Worm (Caenorhabditis elegans): ENCODE results near the gene T04F8.7.

The T04F8.7 gene

DNA sequence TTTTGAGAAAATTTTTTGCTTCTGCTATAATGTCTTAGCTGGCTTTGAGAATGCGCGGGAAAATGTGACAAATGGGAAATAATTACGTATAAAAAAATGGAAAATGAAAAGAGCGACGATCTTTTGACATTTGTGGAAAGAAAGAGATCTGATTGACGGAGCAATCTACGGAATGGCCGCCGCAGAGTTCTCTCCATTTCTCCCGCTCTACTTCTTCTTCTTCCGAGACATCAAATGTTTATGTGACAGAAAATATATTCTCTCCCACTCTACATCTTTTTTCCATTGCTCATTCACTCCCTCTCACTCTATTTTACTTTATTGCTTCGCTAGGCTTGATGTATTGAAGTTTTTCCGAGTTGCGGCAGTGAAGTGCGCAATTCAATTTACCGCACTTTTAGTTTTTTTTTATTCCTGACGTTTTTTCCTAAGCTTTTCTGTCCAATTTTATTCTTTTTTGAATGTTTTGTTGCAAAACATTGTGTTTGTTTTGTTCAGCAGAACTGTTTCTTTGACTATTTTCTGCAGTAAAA lies 40.3 kb downstream of the T04F8.7 start:
- TF ChIP-seq hlh-13 (GFP tag; optimal IDR thresholded peaks at IDR 0.05) (no peak), unc-3 (GFP tag; conservative IDR thresholded peaks at IDR 0.05) (no peak), unc-3 (tag; optimal IDR thresholded peaks at IDR 0.05) (no peak), ceh-2 (tag; optimal IDR thresholded peaks at IDR 0.05) (no peak), pha-2 (tag; optimal IDR thresholded peaks at IDR 0.05) (no peak), zip-5 (tag; optimal IDR thresholded peaks at IDR 0.05) (no peak), unc-42 (tag; optimal IDR thresholded peaks at IDR 0.05) (peak; percentile 84), eyg-1 (tag; optimal IDR thresholded peaks at IDR 0.05) (no peak), ceh-14 (tag; optimal IDR thresholded peaks at IDR 0.05) (peak; percentile 1), K02D7.2 (tag; optimal IDR thresholded peaks at IDR 0.05) (no peak), nhr-11 (tag; optimal IDR thresholded peaks at IDR 0.05) (no peak), ahr-1 (tag; optimal IDR thresholded peaks at IDR 0.05) (no peak), pat-9 (tag; optimal IDR thresholded peaks at IDR 0.05) (no peak), elt-2 (tag; optimal IDR thresholded peaks at IDR 0.05) (no peak)

DNA sequence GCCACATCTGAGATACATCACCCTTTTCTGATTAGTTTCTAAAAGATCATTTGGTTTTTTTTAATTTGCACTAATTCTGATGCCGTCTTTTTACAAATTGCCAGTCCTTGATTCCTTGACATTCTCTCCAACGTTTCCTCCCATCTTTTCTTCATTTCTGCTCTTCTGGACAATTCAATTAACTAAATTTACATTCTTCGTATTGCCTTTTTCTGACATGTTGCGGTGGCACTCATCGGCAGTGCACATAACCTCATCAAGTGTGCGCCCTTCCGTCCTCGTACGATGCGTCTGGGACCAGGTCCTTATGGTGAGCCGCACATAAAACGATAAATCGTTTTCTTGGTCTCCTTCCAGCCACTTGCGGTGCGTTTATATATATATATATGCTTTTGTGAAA lies 41.8 kb downstream of the T04F8.7 start:
- TF ChIP-seq ceh-14 (tag; optimal IDR thresholded peaks at IDR 0.05) = peak; percentile 2
- TF ChIP-seq unc-42 (tag; optimal IDR thresholded peaks at IDR 0.05) = peak; percentile 90
- TF ChIP-seq ceh-31 (tag; optimal IDR thresholded peaks at IDR 0.05) = peak; percentile 30
- no peak for TF ChIP-seq gmeb-2 (tag; optimal IDR thresholded peaks at IDR 0.05)

DNA sequence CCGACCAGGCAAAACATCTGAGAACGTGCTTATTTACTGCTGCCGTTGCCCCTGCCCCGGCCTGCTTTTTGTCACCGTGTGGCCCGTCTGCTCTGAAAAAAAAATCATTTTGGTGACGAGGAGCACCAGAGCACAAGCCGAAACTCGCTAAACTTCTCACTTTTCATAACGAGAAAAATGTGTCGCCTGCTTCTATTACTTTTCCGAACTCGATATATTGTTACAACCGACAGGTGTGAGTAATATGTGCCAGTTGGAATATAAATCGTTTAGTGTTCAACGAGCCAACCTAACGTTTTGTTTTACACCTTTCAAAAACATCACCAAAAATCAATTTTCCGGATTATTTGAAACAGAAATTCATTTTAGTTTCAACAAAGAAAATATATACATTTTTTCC lies 43.1 kb downstream of the T04F8.7 start:
- TF ChIP-seq ceh-2 (tag; optimal IDR thresholded peaks at IDR 0.05) (no peak), pag-3 (tag; optimal IDR thresholded peaks at IDR 0.05; ENCODE audit: borderline replicate concordance) (no peak), fkh-10 (GFP tag; optimal IDR thresholded peaks at IDR 0.05) (no peak), dmd-4 (tag; optimal IDR thresholded peaks at IDR 0.05; ENCODE audit: borderline replicate concordance) (no peak), pha-4 (tag; optimal IDR thresholded peaks at IDR 0.05) (no peak), nfya-1 (tag; optimal IDR thresholded peaks at IDR 0.05) (no peak), pha-2 (tag; optimal IDR thresholded peaks at IDR 0.05) (no peak), elt-2 (tag; optimal IDR thresholded peaks at IDR 0.05) (no peak), ceh-22 (tag; optimal IDR thresholded peaks at IDR 0.05) (no peak)

DNA sequence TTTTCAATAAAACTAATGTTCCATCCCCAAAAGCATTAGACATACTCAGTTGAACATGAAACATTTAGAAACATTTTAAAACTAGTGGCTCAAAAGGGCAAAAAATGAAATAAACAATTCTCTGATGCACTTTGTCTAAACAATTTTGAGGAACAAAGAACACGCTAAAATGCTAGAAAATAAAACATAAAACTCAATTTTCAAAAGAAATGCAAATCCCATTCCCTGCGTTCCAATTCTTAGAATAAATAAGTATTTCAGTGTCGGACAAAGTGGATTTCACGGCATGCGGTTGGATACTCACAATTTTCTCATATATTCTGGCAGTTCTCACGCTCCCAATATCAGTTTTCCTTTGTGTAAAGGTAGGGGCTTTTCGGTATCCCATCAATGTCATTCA lies 47.5 kb downstream of the T04F8.7 start:
- no peak for TF ChIP-seq nhr-232 (tag; optimal IDR thresholded peaks at IDR 0.05)
- TF ChIP-seq ceh-19 (GFP tag; optimal IDR thresholded peaks at IDR 0.05) = no peak
- no peak for TF ChIP-seq Y22D7AL.16 (tag; optimal IDR thresholded peaks at IDR 0.05)
- no peak for TF ChIP-seq unc-55 (GFP tag; optimal IDR thresholded peaks at IDR 0.05)
- TF ChIP-seq C38D4.7 (GFP tag; optimal IDR thresholded peaks at IDR 0.05) = no peak
- no peak for TF ChIP-seq mec-3 (tag; optimal IDR thresholded peaks at IDR 0.05; ENCODE audit: borderline replicate concordance)
- no peak for TF ChIP-seq pha-4 (tag; optimal IDR thresholded peaks at IDR 0.05)
- TF ChIP-seq dve-1 (tag; optimal IDR thresholded peaks at IDR 0.05) = no peak
- no peak for TF ChIP-seq pha-2 (tag; optimal IDR thresholded peaks at IDR 0.05)
- TF ChIP-seq nhr-11 (tag; optimal IDR thresholded peaks at IDR 0.05) = no peak
- TF ChIP-seq hlh-15 (tag; optimal IDR thresholded peaks at IDR 0.05) = no peak
- no peak for TF ChIP-seq nfya-1 (tag; optimal IDR thresholded peaks at IDR 0.05)
- TF ChIP-seq ztf-16 (tag; optimal IDR thresholded peaks at IDR 0.05) = no peak
- no peak for TF ChIP-seq ceh-48 (tag; optimal IDR thresholded peaks at IDR 0.05)
- TF ChIP-seq unc-42 (tag; optimal IDR thresholded peaks at IDR 0.05) = no peak

DNA sequence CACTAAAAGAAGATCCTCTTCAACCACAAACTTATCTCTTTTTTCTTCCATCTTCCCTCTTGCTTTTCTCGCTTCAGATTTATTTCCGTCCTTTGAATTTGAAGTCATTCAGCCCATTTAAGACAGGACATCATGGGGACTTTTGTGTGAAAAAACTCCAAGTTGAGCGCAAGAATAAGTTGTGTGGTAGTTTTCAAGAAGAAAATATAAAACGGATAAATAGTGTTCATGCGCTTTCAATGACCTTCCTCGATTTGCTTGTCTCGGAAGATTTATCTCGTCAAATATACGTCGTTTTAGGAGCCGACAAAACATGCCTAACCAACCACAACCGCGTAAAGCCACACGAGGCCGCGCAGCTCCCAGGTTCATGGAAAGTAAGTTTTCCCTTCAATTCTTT lies 48.7 kb downstream of the T04F8.7 start, which contains the start of gene sto-6:
sto-6 (plus strand) TSS at position 301 of the 400 bp plus-strand sequence.
- TF ChIP-seq tbx-2 (tag; optimal IDR thresholded peaks at IDR 0.05) = no peak

DNA sequence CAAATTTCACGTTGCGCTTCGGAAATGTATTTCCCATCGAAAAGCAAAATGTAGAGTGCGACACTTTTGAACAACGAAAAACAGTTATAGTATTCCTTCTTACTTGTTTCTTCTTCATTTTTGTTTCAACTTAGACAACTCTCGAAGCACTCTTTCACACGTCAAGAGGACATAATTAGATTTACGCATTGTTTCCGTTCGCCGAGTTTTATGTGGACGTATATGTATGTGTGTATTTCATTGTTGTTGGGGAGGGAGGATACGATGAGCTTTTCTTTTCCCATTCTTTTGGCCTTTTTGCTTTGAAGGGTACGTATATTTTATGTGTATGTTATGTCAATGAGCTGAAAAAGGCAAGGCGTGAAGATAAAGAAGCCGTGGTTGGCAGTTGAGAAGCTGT lies 50.3 kb downstream of the T04F8.7 start:
- TF ChIP-seq pat-9 (tag; optimal IDR thresholded peaks at IDR 0.05) = no peak
- TF ChIP-seq ceh-34 (tag; optimal IDR thresholded peaks at IDR 0.05) = peak; percentile 54
- peak; percentile 79 for TF ChIP-seq unc-42 (tag; optimal IDR thresholded peaks at IDR 0.05)

All from whole organism, late embryonic.